Fruit fly (Drosophila melanogaster) whole organism, adult: ENCODE measurements around the gene Rac2.

Experiments used
- CG11617 ChIP-seq: fragments of 200-800 bp; sonication (Bioruptor generic); optimal IDR thresholded peaks from 2 replicates; lab custom pipeline; 2017; ENCODE audit warnings: mild to moderate bottlenecking, missing biosample characterization, missing genetic modification reagents, missing genetic modification characterization
- CG12768 ChIP-seq: fragments of 200-800 bp; sonication (Bioruptor generic); optimal IDR thresholded peaks from 2 replicates; lab custom pipeline; 2017; ENCODE audit warnings: missing biosample characterization, missing genetic modification characterization, mild to moderate bottlenecking, moderate library complexity, missing genetic modification reagents
- CG14711 ChIP-seq: fragments of 200-800 bp; sonication (Bioruptor generic); optimal IDR thresholded peaks from 2 replicates; lab custom pipeline; 2018; ENCODE audit warnings: missing biosample characterization, mild to moderate bottlenecking, missing genetic modification characterization, moderate library complexity
- CG1620 ChIP-seq: fragments of 200-800 bp; sonication (Bioruptor generic); optimal IDR thresholded peaks from 2 replicates; lab custom pipeline; 2016; ENCODE audit warnings: missing biosample characterization, missing genetic modification characterization
- CG33017 ChIP-seq: fragments of 200-800 bp; sonication (Bioruptor generic); optimal IDR thresholded peaks from 2 replicates; lab custom pipeline; 2018; ENCODE audit warnings: missing biosample characterization, mild to moderate bottlenecking, missing genetic modification characterization, moderate library complexity
- CG5204 ChIP-seq: fragments of 200-800 bp; sonication (Bioruptor generic); optimal IDR thresholded peaks from 2 replicates; lab custom pipeline; 2016; ENCODE audit warnings: missing biosample characterization, missing genetic modification characterization
- CG7045 ChIP-seq: fragments of 200-800 bp; sonication (Bioruptor generic); optimal IDR thresholded peaks from 2 replicates; lab custom pipeline; 2017; ENCODE audit warnings: missing biosample characterization, mild to moderate bottlenecking, missing genetic modification characterization
- CG7101 ChIP-seq: fragments of 200-800 bp; sonication (Bioruptor generic); optimal IDR thresholded peaks from 2 replicates; lab custom pipeline; 2018; ENCODE audit warnings: missing biosample characterization, mild to moderate bottlenecking, missing genetic modification characterization, moderate library complexity
- Clk ChIP-seq: fragments of 200-800 bp; sonication (Bioruptor generic); optimal IDR thresholded peaks from 2 replicates; lab custom pipeline; 2017; ENCODE audit warnings: missing biosample characterization, missing genetic modification characterization
- Crg-1 ChIP-seq: fragments of 200-800 bp; sonication (Bioruptor generic); optimal IDR thresholded peaks from 2 replicates; lab custom pipeline; 2016; ENCODE audit warnings: missing biosample characterization, missing genetic modification characterization
- Hr96 ChIP-seq: fragments of 200-800 bp; sonication (Bioruptor generic); optimal IDR thresholded peaks from 2 replicates; lab custom pipeline; 2016; ENCODE audit warnings: missing biosample characterization, missing genetic modification characterization
- Mnt ChIP-seq: fragments of 200-800 bp; sonication (Bioruptor generic); optimal IDR thresholded peaks from 2 replicates; lab custom pipeline; 2016; ENCODE audit warnings: missing biosample characterization, mild to moderate bottlenecking, missing genetic modification characterization
- bab1 ChIP-seq: fragments of 200-800 bp; sonication (Bioruptor generic); optimal IDR thresholded peaks from 3 replicates; lab custom pipeline; 2019; ENCODE audit warnings: missing biosample characterization, mild to moderate bottlenecking, missing genetic modification characterization, moderate library complexity
- cic ChIP-seq: fragments of 200-800 bp; sonication (Bioruptor generic); optimal IDR thresholded peaks from 2 replicates; lab custom pipeline; 2017; ENCODE audit warnings: missing biosample characterization, mild to moderate bottlenecking, missing genetic modification characterization, moderate library complexity
- cnc ChIP-seq, 2 experiments: fragments of >200 bp; optimal IDR thresholded peaks; 2 replicates each; lab custom pipeline; 2017
- kay ChIP-seq: fragments of 200-800 bp; sonication (Bioruptor generic); peaks from one replicate; lab custom pipeline; 2016; ENCODE audit warnings: missing biosample characterization, missing genetic modification characterization, borderline replicate concordance
- ovo ChIP-seq: fragments of 200-800 bp; sonication (Bioruptor generic); optimal IDR thresholded peaks from 2 replicates; lab custom pipeline; 2016; ENCODE audit warnings: missing biosample characterization, missing genetic modification characterization
- pad ChIP-seq: fragments of 200-800 bp; sonication (Bioruptor generic); optimal IDR thresholded peaks from 3 replicates; lab custom pipeline; 2017; ENCODE audit warnings: missing biosample characterization, missing genetic modification characterization, mild to moderate bottlenecking, moderate library complexity, missing genetic modification reagents
- tj ChIP-seq: fragments of 200-800 bp; sonication (Bioruptor generic); optimal IDR thresholded peaks from 3 replicates; lab custom pipeline; 2017; ENCODE audit warnings: missing biosample characterization, mild to moderate bottlenecking, missing genetic modification characterization, moderate library complexity
- toe ChIP-seq: fragments of 200-800 bp; sonication (Bioruptor generic); optimal IDR thresholded peaks from 2 replicates; lab custom pipeline; 2016; ENCODE audit warnings: missing biosample characterization, missing genetic modification characterization

Rac2 gene

DNA sequence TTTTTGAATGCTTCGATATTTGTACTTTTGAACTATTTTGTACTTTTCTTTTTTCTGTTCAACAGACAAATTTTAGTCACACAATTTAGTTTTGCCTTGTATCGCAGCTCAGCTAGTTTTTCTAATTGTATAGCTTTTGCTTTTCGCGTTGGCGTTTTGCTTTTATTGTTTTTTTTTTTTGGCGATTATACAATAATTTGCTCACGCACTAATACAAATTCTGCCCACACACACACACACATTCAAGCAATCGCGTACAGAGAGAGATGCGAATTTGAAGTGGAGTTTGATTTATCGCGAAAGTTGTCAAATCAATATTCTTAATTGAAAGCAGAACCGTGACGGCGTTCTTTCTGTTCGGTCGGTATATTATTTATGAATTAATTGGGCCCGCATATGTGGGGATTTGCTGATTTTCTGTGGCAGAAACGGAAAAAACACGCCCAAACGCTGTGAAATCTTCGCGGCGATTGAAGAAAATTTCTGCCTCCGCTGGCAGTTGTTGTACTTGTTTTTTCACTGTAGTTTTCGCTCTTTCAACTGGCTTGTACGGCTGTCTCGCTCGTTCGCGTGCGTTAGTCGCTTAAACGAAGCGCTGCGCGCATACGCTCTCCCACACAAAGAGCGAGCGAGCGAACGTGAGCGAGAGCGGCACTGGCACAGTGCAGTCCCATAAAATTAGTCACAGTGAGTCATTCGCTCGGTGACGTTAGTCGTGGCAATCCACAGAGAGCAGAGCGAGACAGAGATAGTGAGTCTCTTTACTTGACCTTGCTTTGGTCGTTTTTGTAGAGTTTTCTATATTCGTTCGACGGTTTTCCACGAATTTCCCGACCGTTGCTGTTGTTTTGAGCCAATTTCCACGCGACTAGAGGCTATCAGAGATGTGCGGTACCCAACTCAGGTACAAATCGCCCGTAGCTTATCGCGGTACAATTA is at the start of gene Rac2:
Gene Rac2, minus strand, starts transcription at position 476 of the 939 bp plus-strand sequence.
- TF ChIP-seq CG14711 (tag; lab: Kevin White, UChicago) (peak; percentile 19), CG11617 (GFP tag; lab: Kevin White, UChicago) (peak; percentile 34), pad (peak; percentile 29), Mnt (GFP tag; lab: Kevin White, UChicago) (peak; percentile 46), cnc (optimal IDR thresholded peaks at IDR 0.05; lab: Kevin White, UChicago) (no peak), toe (GFP tag; lab: Kevin White, UChicago) (peak; percentile 17), cic (GFP tag; lab: Kevin White, UChicago) (peak; percentile 65), Hr96 (GFP tag; lab: Kevin White, UChicago) (peak; percentile 48), bab1 (GFP tag; lab: Kevin White, UChicago) (peak; percentile 46), Crg-1 (GFP tag; lab: Kevin White, UChicago) (no peak), CG7101 (tag; lab: Kevin White, UChicago) (peak; percentile 41), kay (GFP tag; lab: Kevin White, UChicago) (peak; percentile 100), ovo (GFP tag; lab: Kevin White, UChicago) (no peak), tj (GFP tag; lab: Kevin White, UChicago) (peak; percentile 75), CG5204 (GFP tag; lab: Kevin White, UChicago) (no peak), CG33017 (no peak), Clk (peak; percentile 11), CG1620 (GFP tag; lab: Kevin White, UChicago) (no peak), CG7045 (GFP tag; lab: Kevin White, UChicago) (no peak), CG12768 (GFP tag; lab: Kevin White, UChicago) (peak; percentile 4)

dm6 chr3L:7475270-7475669 is 40.3 kb upstream of the Rac2 start, which contains the start of gene CG43292:
Gene CG43292, plus strand, starts transcription at chr3L:7475570.
- no peak for TF ChIP-seq pad
- TF ChIP-seq Mnt (GFP tag; lab: Kevin White, UChicago) = no peak
- no peak for TF ChIP-seq CG11617 (GFP tag; lab: Kevin White, UChicago)
- no peak for TF ChIP-seq CG7045 (GFP tag; lab: Kevin White, UChicago)
- TF ChIP-seq tj (GFP tag; lab: Kevin White, UChicago) = no peak

- TF ChIP-seq CG33017 (no peak), CG11617 (GFP tag; lab: Kevin White, UChicago) (no peak), cic (GFP tag; lab: Kevin White, UChicago) (no peak), CG1620 (GFP tag; lab: Kevin White, UChicago) (no peak), CG7101 (tag; lab: Kevin White, UChicago) (no peak), cnc (optimal IDR thresholded peaks at IDR 0.05; lab: Kevin White, UChicago) (no peak), Mnt (GFP tag; lab: Kevin White, UChicago) (no peak), CG14711 (tag; lab: Kevin White, UChicago) (no peak), Hr96 (GFP tag; lab: Kevin White, UChicago) (no peak), Crg-1 (GFP tag; lab: Kevin White, UChicago) (no peak), toe (GFP tag; lab: Kevin White, UChicago) (no peak)
Measured at dm6 chr3L:7471259-7471658, 36.3 kb upstream of the Rac2 start, which contains the start of gene CG8541. Gene CG8541, plus strand, starts transcription at chr3L:7471559.

dm6 chr3L:7470202-7470601 is 35.2 kb upstream of the Rac2 start, which contains the start of gene CG8543:
Gene CG8543, minus strand, starts transcription at chr3L:7470302.
- TF ChIP-seq CG33017 (no peak), cic (GFP tag; lab: Kevin White, UChicago) (no peak), CG12768 (GFP tag; lab: Kevin White, UChicago) (no peak), CG5204 (GFP tag; lab: Kevin White, UChicago) (no peak), Hr96 (GFP tag; lab: Kevin White, UChicago) (no peak), Crg-1 (GFP tag; lab: Kevin White, UChicago) (no peak), tj (GFP tag; lab: Kevin White, UChicago) (no peak), cnc (optimal IDR thresholded peaks at IDR 0.05; lab: Kevin White, UChicago) (no peak), CG7045 (GFP tag; lab: Kevin White, UChicago) (no peak), Mnt (GFP tag; lab: Kevin White, UChicago) (no peak), CG11617 (GFP tag; lab: Kevin White, UChicago) (no peak), CG14711 (tag; lab: Kevin White, UChicago) (no peak), kay (GFP tag; lab: Kevin White, UChicago) (no peak), pad (no peak), ovo (GFP tag; lab: Kevin White, UChicago) (no peak), toe (GFP tag; lab: Kevin White, UChicago) (no peak)

DNA sequence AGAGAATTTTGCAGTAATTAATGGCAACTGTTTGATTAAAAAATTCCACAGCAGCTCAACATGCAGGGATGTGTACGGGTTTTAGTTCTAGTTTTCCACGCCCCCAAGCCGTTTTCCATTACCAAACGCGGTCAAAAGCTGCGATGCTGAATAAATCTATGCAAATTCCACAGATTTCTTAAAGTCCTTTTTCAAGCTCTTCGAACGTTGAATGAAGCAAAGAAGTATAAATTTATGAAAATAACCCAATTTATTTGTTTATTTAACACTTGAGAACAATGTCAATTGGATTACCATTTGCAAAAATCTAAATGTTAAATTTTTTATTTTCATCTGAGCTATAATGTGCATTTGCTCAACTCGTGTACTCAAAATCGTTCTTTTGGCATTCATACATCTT is 30.2 kb upstream of the Rac2 start, which contains the start of the genes CG42660, CG42661 and Tsp66A:
Gene CG42660, plus strand, starts transcription at position 301 of the 400 bp plus-strand sequence.
Gene CG42661, plus strand, starts transcription at position 301 of the 400 bp plus-strand sequence.
Gene Tsp66A, plus strand, starts transcription at position 301 of the 400 bp plus-strand sequence.
- TF ChIP-seq cnc (optimal IDR thresholded peaks at IDR 0.05; lab: Kevin White, UChicago) (no peak), toe (GFP tag; lab: Kevin White, UChicago) (no peak), cic (GFP tag; lab: Kevin White, UChicago) (no peak), CG5204 (GFP tag; lab: Kevin White, UChicago) (no peak), Hr96 (GFP tag; lab: Kevin White, UChicago) (no peak), CG7045 (GFP tag; lab: Kevin White, UChicago) (no peak), CG11617 (GFP tag; lab: Kevin White, UChicago) (no peak), Clk (no peak)
